Worm (Caenorhabditis elegans) whole organism, L1 larva: Measurements from ENCODE around the gene oatr-1.
A peak's percentile ranks its signal among the peaks of the same experiment; 100 is the strongest.

ENCODE experiments used
- C34B4.2 ChIP-seq: sonication (generic microtip); optimal IDR thresholded peaks from 2 replicates; lab custom pipeline; 2017; ENCODE audit warnings: mild to moderate bottlenecking, missing genetic modification characterization, missing compliant biosample characterization
- Y116A8C.19 ChIP-seq: sonication (generic microtip); optimal IDR thresholded peaks from 2 replicates; lab custom pipeline; 2016; ENCODE audit warnings: missing compliant biosample characterization, missing genetic modification characterization, borderline replicate concordance
- aha-1 ChIP-seq: fragments of 150-350 bp; optimal IDR thresholded peaks from 2 replicates; lab custom pipeline; 2014; ENCODE audit warnings: missing biosample characterization, missing genetic modification characterization
- aly-2 ChIP-seq: fragments of 150-350 bp; optimal IDR thresholded peaks from 2 replicates; lab custom pipeline; 2014; ENCODE audit warnings: missing biosample characterization, missing genetic modification characterization
- ama-1 ChIP-seq: fragments of 150-350 bp; optimal IDR thresholded peaks from 2 replicates; lab custom pipeline; 2014
- blmp-1 ChIP-seq: fragments of 150-350 bp; optimal IDR thresholded peaks from 2 replicates; lab custom pipeline; 2014; ENCODE audit warnings: missing biosample characterization, missing genetic modification characterization
- ceh-63 ChIP-seq: fragments of 200-800 bp; sonication (Bioruptor generic); optimal IDR thresholded peaks from 2 replicates; lab custom pipeline; 2018; ENCODE audit warnings: mild to moderate bottlenecking, missing genetic modification characterization, missing compliant biosample characterization
- ceh-8 ChIP-seq: fragments of 200-800 bp; sonication (Bioruptor generic); optimal IDR thresholded peaks from 2 replicates; lab custom pipeline; 2018; ENCODE audit warnings: mild to moderate bottlenecking, missing genetic modification characterization, moderate library complexity, missing compliant biosample characterization
- ceh-82 ChIP-seq, 3 experiments: fragments of 150-350 bp in 1 of 3; sonication (generic microtip) in 2 of 3; optimal IDR thresholded peaks; 2 replicates each; lab custom pipeline; 2014 to 2017; ENCODE audit warnings: missing biosample characterization in 3 of 3, missing genetic modification characterization in 3 of 3
- ceh-88 ChIP-seq: fragments of 200-800 bp; sonication (Bioruptor generic); IDR thresholded peaks from 2 replicates; pipeline ENCODE4 v1.3.6; 2022; ENCODE audit warnings: missing genetic modification characterization, missing compliant biosample characterization
- ceh-90 ChIP-seq: sonication (generic microtip); optimal IDR thresholded peaks from 2 replicates; lab custom pipeline; 2016; ENCODE audit warnings: missing genetic modification characterization, missing compliant biosample characterization
- dpl-1 ChIP-seq, 3 experiments: fragments of 150-350 bp in 2 of 3; sonication (generic microtip) in 1 of 3; optimal IDR thresholded peaks; 2 replicates each; lab custom pipeline; 2014 to 2017; ENCODE audit warnings: missing biosample characterization in 3 of 3, missing genetic modification characterization in 3 of 3, missing genetic modification reagents in 3 of 3
- dsc-1 ChIP-seq: sonication (generic microtip); optimal IDR thresholded peaks from 2 replicates; lab custom pipeline; 2016; ENCODE audit warnings: mild to moderate bottlenecking, missing genetic modification characterization, missing compliant biosample characterization
- efl-1 ChIP-seq, 4 experiments: fragments of 150-350 bp; optimal IDR thresholded peaks in 3 of 4; peaks in 1 of 4; 1 replicate in 1 of 4; 2 replicates in 3 of 4; lab custom pipeline; 2014; ENCODE audit warnings: missing biosample characterization in 2 of 4, missing genetic modification characterization in 2 of 4, missing genetic modification reagents in 2 of 4
- efl-3 ChIP-seq: fragments of 200-800 bp; sonication (Bioruptor generic); optimal IDR thresholded peaks from 2 replicates; lab custom pipeline; 2018; ENCODE audit warnings: mild to moderate bottlenecking, missing genetic modification characterization, missing compliant biosample characterization
- egl-27 ChIP-seq, 2 experiments: fragments of 150-350 bp in 1 of 2; sonication (generic microtip); optimal IDR thresholded peaks; 3 replicates each; lab custom pipeline; 2017 to 2018; ENCODE audit warnings: missing biosample characterization in 2 of 2, missing genetic modification characterization in 2 of 2, missing genetic modification reagents in 2 of 2
- elt-3 ChIP-seq, 6 experiments: fragments of 150-350 bp in 1 of 6; sonication (generic microtip); optimal IDR thresholded peaks; 2 replicates each; lab custom pipeline; 2017 to 2018; ENCODE audit warnings: missing biosample characterization in 6 of 6, missing genetic modification characterization in 6 of 6, inconsistent platforms in 1 of 6
- fkh-10 ChIP-seq: sonication (generic microtip); optimal IDR thresholded peaks from 2 replicates; lab custom pipeline; 2017; ENCODE audit warnings: missing biosample characterization, missing genetic modification reagents, missing genetic modification characterization
- fkh-4 ChIP-seq: sonication (generic microtip); optimal IDR thresholded peaks from 2 replicates; lab custom pipeline; 2016; ENCODE audit warnings: missing compliant biosample characterization, missing genetic modification characterization, borderline replicate concordance
- hlh-17 ChIP-seq: fragments of 200-800 bp; sonication (Bioruptor generic); optimal IDR thresholded peaks from 2 replicates; lab custom pipeline; 2018; ENCODE audit warnings: missing genetic modification characterization, mild to moderate bottlenecking, missing compliant biosample characterization, moderate library complexity, borderline replicate concordance
- hlh-4 ChIP-seq: sonication (generic microtip); optimal IDR thresholded peaks from 2 replicates; lab custom pipeline; 2016; ENCODE audit warnings: mild to moderate bottlenecking, missing genetic modification characterization, missing compliant biosample characterization
- hpl-2 ChIP-seq: fragments of 150-350 bp; optimal IDR thresholded peaks from 2 replicates; lab custom pipeline; 2014; ENCODE audit warnings: missing biosample characterization, missing genetic modification reagents, missing genetic modification characterization
- jun-1 ChIP-seq: fragments of 150-350 bp; optimal IDR thresholded peaks from 2 replicates; lab custom pipeline; 2014; ENCODE audit warnings: missing biosample characterization, missing genetic modification reagents, missing genetic modification characterization
- lin-13 ChIP-seq: fragments of 150-350 bp; optimal IDR thresholded peaks from 2 replicates; lab custom pipeline; 2014; ENCODE audit warnings: missing biosample characterization, missing genetic modification reagents, missing genetic modification characterization
- lin-14 ChIP-seq: fragments of 200-800 bp; sonication (Bioruptor generic); optimal IDR thresholded peaks from 2 replicates; lab custom pipeline; 2018; ENCODE audit warnings: mild to moderate bottlenecking, missing genetic modification characterization, moderate library complexity, missing compliant biosample characterization
- lin-35 ChIP-seq, 2 experiments: fragments of 150-350 bp; optimal IDR thresholded peaks; 2 replicates each; lab custom pipeline; 2014; ENCODE audit warnings: missing biosample characterization in 2 of 2, missing genetic modification characterization in 2 of 2, missing genetic modification reagents in 2 of 2
- lin-39 ChIP-seq: fragments of 150-350 bp; optimal IDR thresholded peaks from 2 replicates; lab custom pipeline; 2014; ENCODE audit warnings: missing biosample characterization, missing genetic modification reagents, missing genetic modification characterization
- lir-3 ChIP-seq: sonication (generic microtip); optimal IDR thresholded peaks from 2 replicates; lab custom pipeline; 2016; ENCODE audit warnings: mild to moderate bottlenecking, missing genetic modification characterization, moderate library complexity, missing compliant biosample characterization; ENCODE audit not compliant: poor library complexity
- mdl-1 ChIP-seq, 2 experiments: fragments of 150-350 bp; optimal IDR thresholded peaks; 2 replicates each; lab custom pipeline; 2014 to 2017; ENCODE audit warnings: missing biosample characterization in 2 of 2, missing genetic modification characterization in 2 of 2, inconsistent platforms in 1 of 2
- nhr-12 ChIP-seq: sonication (generic microtip); optimal IDR thresholded peaks from 2 replicates; lab custom pipeline; 2017; ENCODE audit warnings: missing biosample characterization, missing genetic modification characterization
- nhr-19 ChIP-seq: fragments of 200-800 bp; sonication (Bioruptor generic); conservative IDR thresholded peaks from 2 replicates; pipeline ENCODE4 v1.3.6; 2022; ENCODE audit warnings: missing genetic modification characterization, missing compliant biosample characterization
- nhr-20 ChIP-seq: sonication (generic microtip); optimal IDR thresholded peaks from 2 replicates; lab custom pipeline; 2016; ENCODE audit warnings: mild to moderate bottlenecking, missing genetic modification characterization, missing compliant biosample characterization
- nhr-237 ChIP-seq: fragments of 150-350 bp; optimal IDR thresholded peaks from 2 replicates; lab custom pipeline; 2014; ENCODE audit warnings: missing biosample characterization, missing genetic modification characterization
- pax-3 ChIP-seq: fragments of 200-800 bp; sonication (Bioruptor generic); optimal IDR thresholded peaks from 2 replicates; lab custom pipeline; 2018; ENCODE audit warnings: mild to moderate bottlenecking, missing genetic modification characterization, moderate library complexity, missing compliant biosample characterization
- pqm-1 ChIP-seq: sonication (generic microtip); optimal IDR thresholded peaks from 3 replicates; lab custom pipeline; 2017; ENCODE audit warnings: missing biosample characterization, missing genetic modification characterization
- rnt-1 ChIP-seq: sonication (generic microtip); optimal IDR thresholded peaks from 2 replicates; lab custom pipeline; 2016; ENCODE audit warnings: mild to moderate bottlenecking, missing genetic modification characterization, moderate library complexity, missing compliant biosample characterization
- snu-23 ChIP-seq: sonication (generic microtip); optimal IDR thresholded peaks from 2 replicates; lab custom pipeline; 2016; ENCODE audit warnings: missing genetic modification characterization, missing compliant biosample characterization
- sox-4 ChIP-seq: sonication (generic microtip); optimal IDR thresholded peaks from 2 replicates; lab custom pipeline; 2016; ENCODE audit warnings: missing genetic modification characterization, missing compliant biosample characterization
- sptf-1 ChIP-seq: fragments of 150-350 bp; optimal IDR thresholded peaks from 2 replicates; lab custom pipeline; 2014; ENCODE audit warnings: missing biosample characterization, missing genetic modification characterization
- swsn-7 ChIP-seq: sonication (generic microtip); optimal IDR thresholded peaks from 2 replicates; lab custom pipeline; 2016; ENCODE audit warnings: missing genetic modification characterization, missing compliant biosample characterization
- unc-130 ChIP-seq: fragments of 150-350 bp; optimal IDR thresholded peaks from 2 replicates; lab custom pipeline; 2017; ENCODE audit warnings: missing biosample characterization, missing genetic modification characterization, inconsistent platforms
- unc-30 ChIP-seq: sonication (generic microtip); optimal IDR thresholded peaks from 2 replicates; lab custom pipeline; 2017; ENCODE audit warnings: missing biosample characterization, missing genetic modification characterization
- unc-62 ChIP-seq: fragments of 150-350 bp; optimal IDR thresholded peaks from 2 replicates; lab custom pipeline; 2014; ENCODE audit warnings: missing biosample characterization, missing genetic modification reagents, missing genetic modification characterization
- unc-86 ChIP-seq: sonication (generic microtip); optimal IDR thresholded peaks from 2 replicates; lab custom pipeline; 2016; ENCODE audit warnings: missing genetic modification characterization, missing compliant biosample characterization
- xbp-1 ChIP-seq: sonication (generic microtip); optimal IDR thresholded peaks from 2 replicates; lab custom pipeline; 2016; ENCODE audit warnings: missing genetic modification characterization, missing compliant biosample characterization
- zag-1 ChIP-seq: fragments of 150-350 bp; optimal IDR thresholded peaks from 2 replicates; lab custom pipeline; 2014; ENCODE audit warnings: missing biosample characterization, missing genetic modification characterization
- zip-4 ChIP-seq: fragments of 200-800 bp; sonication (Bioruptor generic); optimal IDR thresholded peaks from 2 replicates; lab custom pipeline; 2018; ENCODE audit warnings: mild to moderate bottlenecking, missing genetic modification characterization, moderate library complexity, missing compliant biosample characterization

Gene oatr-1

DNA sequence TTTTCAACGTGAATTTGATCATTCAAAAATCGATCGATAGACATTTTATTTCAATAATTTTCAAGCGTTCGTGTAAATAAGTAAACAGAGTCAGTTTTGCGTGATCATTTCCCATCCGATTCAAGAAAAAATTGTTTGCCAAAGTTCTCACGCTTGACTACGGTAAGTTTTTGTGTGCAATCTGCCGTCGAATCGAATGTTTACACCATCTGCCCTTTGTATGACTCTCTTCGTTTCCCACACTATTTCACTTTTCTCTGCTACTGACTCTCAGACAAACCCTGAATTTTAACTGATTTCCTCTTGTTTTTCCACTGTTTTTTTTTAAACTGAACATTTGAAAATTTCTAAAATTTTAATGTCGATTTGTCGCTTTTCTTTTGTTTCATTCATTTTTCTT is 51.2 kb downstream of the oatr-1 start (continued):
- TF ChIP-seq dpl-1 (GFP tag; optimal IDR thresholded peaks at IDR 0.05; lab: Kevin White, UChicago) (peak; percentile 68 to 79 (median 78)), ceh-90 (tag; lab: Kevin White, UChicago) (peak; percentile 21), nhr-19 (peak; percentile 88), efl-3 (GFP tag; lab: Kevin White, UChicago) (no peak), pax-3 (peak; percentile 30), xbp-1 (peak; percentile 80), jun-1 (tag; lab: Kevin White, UChicago) (peak; percentile 64), zag-1 (peak; percentile 84), fkh-4 (tag; lab: Kevin White, UChicago) (peak; percentile 44), rnt-1 (peak; percentile 93), nhr-20 (tag; lab: Kevin White, UChicago) (peak; percentile 94), hpl-2 (GFP tag; lab: Kevin White, UChicago) (peak; percentile 73), efl-1 (optimal IDR thresholded peaks at IDR 0.05; lab: Kevin White, UChicago) (peak; percentile 85 to 86), efl-1 (GFP tag; optimal IDR thresholded peaks at IDR 0.05 in 1 of 2; lab: Kevin White, UChicago) (peak; percentile 75 to 97), pqm-1 (tag; lab: Kevin White, UChicago) (no peak), ama-1 (lab: Kevin White, UChicago) (peak; percentile 44), zip-4 (GFP tag; lab: Kevin White, UChicago) (peak; percentile 39), Y116A8C.19 (tag; lab: Kevin White, UChicago) (no peak), mdl-1 (tag; optimal IDR thresholded peaks at IDR 0.05; lab: Kevin White, UChicago) (peak in 1 of 2 experiments; percentile 79), egl-27 (tag; optimal IDR thresholded peaks at IDR 0.05; lab: Kevin White, UChicago) (peak in 1 of 2 experiments; percentile 21), lin-39 (tag; lab: Kevin White, UChicago) (peak; percentile 33), unc-62 (GFP tag; lab: Kevin White, UChicago) (no peak), ceh-88 (no peak), nhr-237 (tag; lab: Kevin White, UChicago) (peak; percentile 52), ceh-63 (GFP tag; lab: Kevin White, UChicago) (no peak), unc-86 (tag; lab: Kevin White, UChicago) (peak; percentile 78), lin-13 (GFP tag; lab: Kevin White, UChicago) (peak; percentile 90), ceh-8 (GFP tag; lab: Kevin White, UChicago) (peak; percentile 39), C34B4.2 (tag; lab: Kevin White, UChicago) (no peak), unc-130 (peak; percentile 69), lin-35 (GFP tag; optimal IDR thresholded peaks at IDR 0.05; lab: Kevin White, UChicago) (peak; percentile 84 to 87), aha-1 (tag; lab: Kevin White, UChicago) (no peak), nhr-12 (no peak), snu-23 (GFP tag; lab: Kevin White, UChicago) (peak; percentile 95), lin-14 (GFP tag; lab: Kevin White, UChicago) (peak; percentile 91), hlh-4 (no peak), fkh-10 (GFP tag; lab: Kevin White, UChicago) (peak; percentile 12), swsn-7 (peak; percentile 89), lir-3 (tag; lab: Kevin White, UChicago) (peak; percentile 51), dsc-1 (tag; lab: Kevin White, UChicago) (peak; percentile 84), aly-2 (peak; percentile 88), sptf-1 (tag; lab: Kevin White, UChicago) (no peak), sox-4 (tag; lab: Kevin White, UChicago) (no peak), unc-30 (no peak), ceh-82 (tag; optimal IDR thresholded peaks at IDR 0.05; lab: Kevin White, UChicago) (peak; percentile 76 to 85 (median 79)), elt-3 (tag; optimal IDR thresholded peaks at IDR 0.05; lab: Kevin White, UChicago) (peak in 3 of 6 experiments; percentile 25 to 68 (median 64)), blmp-1 (tag; lab: Kevin White, UChicago) (peak; percentile 28), hlh-17 (GFP tag; lab: Kevin White, UChicago) (no peak)
- TF ChIP-seq, all 84 proteins: peak for 59
